Worm (Caenorhabditis elegans) whole organism, L2 larva: ENCODE measurements around the gene F54C9.7.

Experiments
- ZK546.5 ChIP-seq: sonication (generic microtip); optimal IDR thresholded peaks from 2 replicates; lab custom pipeline; 2017; ENCODE audit warnings: missing biosample characterization, missing genetic modification characterization
- aly-2 ChIP-seq: fragments of 150-350 bp; optimal IDR thresholded peaks from 2 replicates; lab custom pipeline; 2014; ENCODE audit warnings: missing biosample characterization, missing genetic modification characterization
- ama-1 ChIP-seq: fragments of 150-350 bp; optimal IDR thresholded peaks from 2 replicates; lab custom pipeline; 2018; ENCODE audit warnings: inconsistent platforms
- blmp-1 ChIP-seq: sonication (generic microtip); optimal IDR thresholded peaks from 2 replicates; lab custom pipeline; 2017; ENCODE audit warnings: missing genetic modification characterization, mild to moderate bottlenecking, missing compliant biosample characterization, antibody characterized with exemption, moderate library complexity; ENCODE audit not compliant: insufficient read depth
- ceh-82 ChIP-seq: fragments of 150-350 bp; optimal IDR thresholded peaks from 2 replicates; lab custom pipeline; 2014; ENCODE audit warnings: missing biosample characterization, missing genetic modification characterization
- crh-2 ChIP-seq: sonication (generic microtip); optimal IDR thresholded peaks from 2 replicates; lab custom pipeline; 2017; ENCODE audit warnings: missing biosample characterization, missing genetic modification characterization
- dmd-4 ChIP-seq: sonication (generic microtip); optimal IDR thresholded peaks from 2 replicates; lab custom pipeline; 2017; ENCODE audit warnings: missing biosample characterization, missing genetic modification characterization
- elt-3 ChIP-seq: sonication (generic microtip); optimal IDR thresholded peaks from 2 replicates; lab custom pipeline; 2017; ENCODE audit warnings: missing biosample characterization, missing genetic modification characterization
- fos-1 ChIP-seq: fragments of 150-350 bp; optimal IDR thresholded peaks from 2 replicates; lab custom pipeline; 2014; ENCODE audit warnings: missing biosample characterization, missing genetic modification characterization
- gmeb-1 ChIP-seq: fragments of 150-350 bp; optimal IDR thresholded peaks from 2 replicates; lab custom pipeline; 2014; ENCODE audit warnings: missing biosample characterization, missing genetic modification characterization
- lin-11 ChIP-seq: fragments of 150-350 bp; sonication (generic microtip); optimal IDR thresholded peaks from 2 replicates; lab custom pipeline; 2014; ENCODE audit warnings: missing biosample characterization, missing genetic modification characterization, inconsistent platforms, mixed read lengths
- lin-13 ChIP-seq: fragments of 150-350 bp; optimal IDR thresholded peaks from 2 replicates; lab custom pipeline; 2014; ENCODE audit warnings: missing biosample characterization, missing genetic modification reagents, missing genetic modification characterization
- lin-39 ChIP-seq: fragments of 150-350 bp; optimal IDR thresholded peaks from 2 replicates; lab custom pipeline; 2014; ENCODE audit warnings: missing biosample characterization, missing genetic modification reagents, missing genetic modification characterization
- lsy-2 ChIP-seq, 2 experiments: fragments of 150-350 bp in 1 of 2; sonication (generic microtip) in 1 of 2; optimal IDR thresholded peaks; 2 replicates each; lab custom pipeline; 2014 to 2017; ENCODE audit warnings: missing biosample characterization in 2 of 2, missing genetic modification characterization in 2 of 2
- mab-5 ChIP-seq: fragments of 150-350 bp; optimal IDR thresholded peaks from 2 replicates; lab custom pipeline; 2014; ENCODE audit warnings: missing biosample characterization, missing genetic modification characterization
- mbf-1 ChIP-seq: sonication (generic microtip); optimal IDR thresholded peaks from 2 replicates; lab custom pipeline; 2017; ENCODE audit warnings: missing biosample characterization, missing genetic modification characterization
- mdl-1 ChIP-seq, 2 experiments: fragments of 150-350 bp in 1 of 2; sonication (generic microtip) in 1 of 2; optimal IDR thresholded peaks; 2 replicates each; lab custom pipeline; 2017; ENCODE audit warnings: missing biosample characterization in 2 of 2, missing genetic modification characterization in 2 of 2
- nhr-11 ChIP-seq: fragments of 150-350 bp; optimal IDR thresholded peaks from 2 replicates; lab custom pipeline; 2014; ENCODE audit warnings: missing biosample characterization, missing genetic modification characterization
- nhr-129 ChIP-seq: fragments of 150-350 bp; optimal IDR thresholded peaks from 2 replicates; lab custom pipeline; 2014; ENCODE audit warnings: missing biosample characterization, missing genetic modification characterization
- nhr-21 ChIP-seq: fragments of 150-350 bp; optimal IDR thresholded peaks from 2 replicates; lab custom pipeline; 2014; ENCODE audit warnings: missing biosample characterization, missing genetic modification characterization
- nhr-23 ChIP-seq: fragments of 150-350 bp; optimal IDR thresholded peaks from 2 replicates; lab custom pipeline; 2014; ENCODE audit warnings: missing biosample characterization, missing genetic modification reagents, missing genetic modification characterization
- nhr-237 ChIP-seq: fragments of 150-350 bp; optimal IDR thresholded peaks from 2 replicates; lab custom pipeline; 2014; ENCODE audit warnings: missing biosample characterization, missing genetic modification characterization
- nhr-6 ChIP-seq: fragments of 150-350 bp; optimal IDR thresholded peaks from 2 replicates; lab custom pipeline; 2014; ENCODE audit warnings: missing biosample characterization, missing genetic modification characterization
- peb-1 ChIP-seq: fragments of 150-350 bp; optimal IDR thresholded peaks from 2 replicates; lab custom pipeline; 2014; ENCODE audit warnings: missing biosample characterization, missing genetic modification characterization
- sem-4 ChIP-seq: fragments of 150-350 bp; optimal IDR thresholded peaks from 2 replicates; lab custom pipeline; 2014; ENCODE audit warnings: missing biosample characterization, missing genetic modification reagents, missing genetic modification characterization
- sma-9 ChIP-seq, 2 experiments: fragments of 150-350 bp in 1 of 2; sonication (generic microtip) in 1 of 2; optimal IDR thresholded peaks; 2 replicates each; lab custom pipeline; 2014 to 2016; ENCODE audit warnings: missing genetic modification characterization in 2 of 2, mild to moderate bottlenecking in 1 of 2, missing biosample characterization in 1 of 2, missing compliant biosample characterization in 1 of 2, missing genetic modification reagents in 1 of 2, moderate library complexity in 1 of 2
- snpc-4 ChIP-seq: fragments of 150-350 bp; optimal IDR thresholded peaks from 2 replicates; lab custom pipeline; 2014; ENCODE audit warnings: missing biosample characterization, missing genetic modification characterization
- unc-39 ChIP-seq: fragments of 150-350 bp; optimal IDR thresholded peaks from 2 replicates; lab custom pipeline; 2014; ENCODE audit warnings: missing biosample characterization, missing genetic modification characterization
- unc-55 ChIP-seq: fragments of 150-350 bp; sonication (generic microtip); optimal IDR thresholded peaks from 3 replicates; lab custom pipeline; 2014; ENCODE audit warnings: missing biosample characterization, missing genetic modification reagents, missing genetic modification characterization
- ztf-1 ChIP-seq: fragments of 200-800 bp; sonication (Bioruptor generic); conservative IDR thresholded peaks from 2 replicates; pipeline ENCODE4 v1.3.6; 2022; ENCODE audit warnings: missing genetic modification characterization, missing compliant biosample characterization
- ztf-11 ChIP-seq: sonication (generic microtip); optimal IDR thresholded peaks from 2 replicates; lab custom pipeline; 2017; ENCODE audit warnings: missing biosample characterization, missing genetic modification characterization
- ztf-4 ChIP-seq: fragments of 150-350 bp; optimal IDR thresholded peaks from 2 replicates; lab custom pipeline; 2014; ENCODE audit warnings: missing biosample characterization, missing genetic modification characterization

The F54C9.7 gene

ce11 chrII:8602337-8602944 lies 29.3 kb downstream of the F54C9.7 start, which contains the start of the genes cpf-1 and rpl-26 (continued):
- no peak for TF ChIP-seq nhr-237 (tag; lab: Kevin White, UChicago)
- TF ChIP-seq elt-3, result no peak
- no peak for TF ChIP-seq blmp-1
- TF ChIP-seq lin-11 (tag; lab: Kevin White, UChicago), result no peak
- no peak for TF ChIP-seq ztf-4 (tag; lab: Kevin White, UChicago)
- TF ChIP-seq ceh-82, result no peak
- TF ChIP-seq aly-2 (tag; lab: Kevin White, UChicago), result no peak
- no peak for TF ChIP-seq ztf-1 (GFP tag; lab: Robert Waterston, UW)
- no peak for TF ChIP-seq mdl-1 (tag; optimal IDR thresholded peaks at IDR 0.05; lab: Kevin White, UChicago)
- no peak for TF ChIP-seq ama-1 (lab: Kevin White, UChicago)
- no peak for TF ChIP-seq lin-39
- TF ChIP-seq sma-9 (GFP tag; optimal IDR thresholded peaks at IDR 0.05; lab: Kevin White, UChicago), result peak; percentile 24
- no peak for TF ChIP-seq sma-9 (tag; optimal IDR thresholded peaks at IDR 0.05; lab: Kevin White, UChicago)
- TF ChIP-seq, all 48 proteins: peak for 11

- TF ChIP-seq sem-4 (tag; lab: Kevin White, UChicago), result peak; percentile 35
- peak; percentile 36 for TF ChIP-seq crh-2
- TF ChIP-seq sma-9 (GFP tag; optimal IDR thresholded peaks at IDR 0.05; lab: Kevin White, UChicago), result peak; percentile 8
- no peak for TF ChIP-seq sma-9 (tag; optimal IDR thresholded peaks at IDR 0.05; lab: Kevin White, UChicago)
- peak; percentile 35 for TF ChIP-seq nhr-21 (tag; lab: Kevin White, UChicago)
- TF ChIP-seq lin-13 (GFP tag; lab: Kevin White, UChicago), result peak; percentile 33
- peak in 1 of 2 experiments; percentile 58 for TF ChIP-seq lsy-2 (tag; optimal IDR thresholded peaks at IDR 0.05; lab: Kevin White, UChicago)
- TF ChIP-seq unc-39 (tag; lab: Kevin White, UChicago), result no peak
- peak; percentile 9 for TF ChIP-seq fos-1 (tag; lab: Kevin White, UChicago)
- TF ChIP-seq dmd-4 (tag; lab: Kevin White, UChicago), result no peak
- no peak for TF ChIP-seq snpc-4 (tag; lab: Kevin White, UChicago)
- TF ChIP-seq nhr-129 (tag; lab: Kevin White, UChicago), result peak; percentile 14
Observed at ce11 chrII:8603567-8604359, 30.6 kb downstream of the F54C9.7 start, which contains the start of gene suf-1. Gene suf-1 (plus strand): TSS chrII:8603846.

- no peak for TF ChIP-seq fos-1 (tag; lab: Kevin White, UChicago)
- no peak for TF ChIP-seq nhr-23 (tag; lab: Kevin White, UChicago)
- TF ChIP-seq nhr-11, result no peak
- TF ChIP-seq ztf-11, result no peak
- no peak for TF ChIP-seq sem-4 (tag; lab: Kevin White, UChicago)
- no peak for TF ChIP-seq peb-1 (tag; lab: Kevin White, UChicago)
- TF ChIP-seq sma-9 (GFP tag; optimal IDR thresholded peaks at IDR 0.05; lab: Kevin White, UChicago), result no peak
- no peak for TF ChIP-seq sma-9 (tag; optimal IDR thresholded peaks at IDR 0.05; lab: Kevin White, UChicago)
- TF ChIP-seq unc-55 (GFP tag; lab: Kevin White, UChicago), result no peak
- TF ChIP-seq ceh-82, result no peak
- no peak for TF ChIP-seq snpc-4 (tag; lab: Kevin White, UChicago)
- no peak for TF ChIP-seq nhr-129 (tag; lab: Kevin White, UChicago)
- TF ChIP-seq nhr-237 (tag; lab: Kevin White, UChicago), result no peak
- TF ChIP-seq ZK546.5, result no peak
- no peak for TF ChIP-seq gmeb-1 (tag; lab: Kevin White, UChicago)
- no peak for TF ChIP-seq mab-5 (tag; lab: Kevin White, UChicago)
- no peak for TF ChIP-seq lin-39
- TF ChIP-seq mbf-1 (tag; lab: Kevin White, UChicago), result no peak
- no peak for TF ChIP-seq nhr-6 (tag; lab: Kevin White, UChicago)
Observed at ce11 chrII:8606549-8606948, 33.4 kb downstream of the F54C9.7 start, which contains the start of gene F28C6.8. Gene F28C6.8 (plus strand): TSS chrII:8606849.

ce11 chrII:8607662-8608061 lies 34.5 kb downstream of the F54C9.7 start, which contains the start of gene F28C6.10:
Gene F28C6.10 (plus strand): TSS chrII:8607962.
- no peak for TF ChIP-seq unc-39 (tag; lab: Kevin White, UChicago)
- no peak for TF ChIP-seq elt-3
